Worm (Caenorhabditis elegans) whole organism, L4 larva: Measurements from ENCODE around the gene fbxa-181.

Source experiments
- F44E2.7 ChIP-seq: fragments of 200-800 bp; sonication (Bioruptor generic); IDR thresholded peaks from 2 replicates; pipeline ENCODE4 v2.1.2; 2022; ENCODE audit warnings: missing genetic modification characterization, missing compliant biosample characterization
- Y105C5A.15 ChIP-seq: fragments of 200-800 bp; sonication (Bioruptor generic); IDR thresholded peaks from 2 replicates; pipeline ENCODE4 v1.3.6; 2022; ENCODE audit warnings: missing genetic modification characterization, missing compliant biosample characterization
- Y48G9A.11 ChIP-seq: fragments of 200-800 bp; sonication (Bioruptor generic); IDR thresholded peaks from 2 replicates; pipeline ENCODE4 v1.3.6; 2022; ENCODE audit warnings: missing genetic modification reagents, missing genetic modification characterization, missing compliant biosample characterization
- aly-2 ChIP-seq: sonication (generic microtip); optimal IDR thresholded peaks from 2 replicates; lab custom pipeline; 2018; ENCODE audit warnings: missing biosample characterization, missing genetic modification characterization
- arid-1 ChIP-seq: fragments of 200-800 bp; sonication (Bioruptor generic); conservative IDR thresholded peaks from 2 replicates; pipeline ENCODE4 v1.3.6; 2022; ENCODE audit warnings: missing genetic modification reagents, missing genetic modification characterization, missing compliant biosample characterization
- attf-4 ChIP-seq: sonication (generic microtip); optimal IDR thresholded peaks from 3 replicates; lab custom pipeline; 2017; ENCODE audit warnings: missing biosample characterization, missing genetic modification characterization
- ces-1 ChIP-seq: fragments of 150-350 bp; sonication (generic microtip); optimal IDR thresholded peaks from 4 replicates; lab custom pipeline; 2014; ENCODE audit warnings: missing biosample characterization, missing genetic modification reagents, missing genetic modification characterization
- daf-16 ChIP-seq, 3 experiments: sonication (generic microtip); optimal IDR thresholded peaks; 2 replicates each; lab custom pipeline; 2016 to 2017; ENCODE audit warnings: missing genetic modification characterization in 3 of 3, missing genetic modification reagents in 3 of 3, mild to moderate bottlenecking in 2 of 3, missing compliant biosample characterization in 2 of 3, missing biosample characterization in 1 of 3, moderate library complexity in 1 of 3
- daf-19 ChIP-seq: fragments of 200-800 bp; sonication (Bioruptor generic); conservative IDR thresholded peaks from 2 replicates; pipeline ENCODE4 v1.3.6; 2022; ENCODE audit warnings: missing genetic modification characterization, missing compliant biosample characterization
- dpl-1 ChIP-seq: fragments of 150-350 bp; optimal IDR thresholded peaks from 2 replicates; lab custom pipeline; 2014; ENCODE audit warnings: missing biosample characterization, missing genetic modification reagents, missing genetic modification characterization
- dve-1 ChIP-seq: sonication (generic microtip); optimal IDR thresholded peaks from 2 replicates; lab custom pipeline; 2017; ENCODE audit warnings: antibody characterized with exemption, mild to moderate bottlenecking, missing genetic modification characterization, missing compliant biosample characterization; ENCODE audit not compliant: insufficient read depth
- egl-27 ChIP-seq: sonication (generic microtip); optimal IDR thresholded peaks from 3 replicates; lab custom pipeline; 2017; ENCODE audit warnings: missing biosample characterization, missing genetic modification reagents, missing genetic modification characterization
- hif-1 ChIP-seq, 2 experiments: sonication (generic microtip); optimal IDR thresholded peaks; 2 replicates each; lab custom pipeline; 2016 to 2017; ENCODE audit warnings: missing compliant biosample characterization in 2 of 2, missing genetic modification characterization in 2 of 2, missing genetic modification reagents in 2 of 2, missing genotype in 2 of 2, mild to moderate bottlenecking in 1 of 2
- hlh-30 ChIP-seq: sonication (generic microtip); optimal IDR thresholded peaks from 2 replicates; lab custom pipeline; 2017; ENCODE audit warnings: antibody characterized with exemption, mild to moderate bottlenecking, missing genetic modification characterization, missing compliant biosample characterization; ENCODE audit not compliant: insufficient read depth
- jun-1 ChIP-seq: fragments of 150-350 bp; optimal IDR thresholded peaks from 2 replicates; lab custom pipeline; 2014; ENCODE audit warnings: missing biosample characterization, missing genetic modification reagents, missing genetic modification characterization
- lin-15B ChIP-seq: fragments of 150-350 bp; sonication (generic microtip); optimal IDR thresholded peaks from 3 replicates; lab custom pipeline; 2014; ENCODE audit warnings: missing biosample characterization, missing genetic modification characterization
- lin-29 ChIP-seq: fragments of 200-800 bp; sonication (Bioruptor generic); IDR thresholded peaks from 2 replicates; pipeline ENCODE4 v1.3.6; 2022; ENCODE audit warnings: missing genetic modification reagents, missing genetic modification characterization, missing compliant biosample characterization
- mep-1 ChIP-seq: fragments of 150-350 bp; sonication (generic microtip); optimal IDR thresholded peaks from 3 replicates; lab custom pipeline; 2014; ENCODE audit warnings: missing biosample characterization, missing genetic modification characterization
- nhr-11 ChIP-seq: fragments of 150-350 bp; optimal IDR thresholded peaks from 2 replicates; lab custom pipeline; 2014; ENCODE audit warnings: missing biosample characterization, missing genetic modification characterization
- nhr-111 ChIP-seq: fragments of 200-800 bp; sonication (Bioruptor generic); optimal IDR thresholded peaks from 2 replicates; lab custom pipeline; 2018; ENCODE audit warnings: mild to moderate bottlenecking, missing genetic modification characterization, missing compliant biosample characterization
- nhr-42 ChIP-seq: fragments of 200-800 bp; sonication (Bioruptor generic); IDR thresholded peaks from 2 replicates; pipeline ENCODE4 v1.3.6; 2022; ENCODE audit warnings: missing genetic modification characterization, missing compliant biosample characterization
- nhr-48 ChIP-seq: sonication (generic microtip); optimal IDR thresholded peaks from 2 replicates; lab custom pipeline; 2016; ENCODE audit warnings: mild to moderate bottlenecking, missing genetic modification characterization, missing compliant biosample characterization
- nhr-6 ChIP-seq: fragments of 150-350 bp; optimal IDR thresholded peaks from 2 replicates; lab custom pipeline; 2014; ENCODE audit warnings: missing biosample characterization, missing genetic modification characterization
- rbr-2 ChIP-seq: sonication (generic microtip); optimal IDR thresholded peaks from 2 replicates; lab custom pipeline; 2016; ENCODE audit warnings: missing genotype, missing genetic modification characterization, missing compliant biosample characterization
- sdz-12 ChIP-seq: fragments of 200-800 bp; sonication (Bioruptor generic); optimal IDR thresholded peaks from 2 replicates; lab custom pipeline; 2018; ENCODE audit warnings: mild to moderate bottlenecking, missing genetic modification characterization, missing compliant biosample characterization
- skn-1 ChIP-seq: fragments of 150-350 bp; optimal IDR thresholded peaks from 2 replicates; lab custom pipeline; 2014; ENCODE audit warnings: missing biosample characterization, missing genetic modification characterization
- tag-97 ChIP-seq: fragments of 200-800 bp; sonication (Bioruptor generic); IDR thresholded peaks from 2 replicates; pipeline ENCODE4 v1.3.6; 2022; ENCODE audit warnings: missing genetic modification characterization, missing compliant biosample characterization
- unc-130 ChIP-seq: sonication (generic microtip); optimal IDR thresholded peaks from 2 replicates; lab custom pipeline; 2016; ENCODE audit warnings: missing genetic modification reagents, missing genetic modification characterization, missing compliant biosample characterization
- unc-39 ChIP-seq: sonication (generic microtip); optimal IDR thresholded peaks from 2 replicates; lab custom pipeline; 2017; ENCODE audit warnings: missing biosample characterization, missing genetic modification characterization
- zag-1 ChIP-seq: fragments of 150-350 bp; optimal IDR thresholded peaks from 2 replicates; lab custom pipeline; 2014; ENCODE audit warnings: missing biosample characterization, missing genetic modification characterization
- zip-2 ChIP-seq: fragments of 150-350 bp; optimal IDR thresholded peaks from 2 replicates; lab custom pipeline; 2014; ENCODE audit warnings: missing biosample characterization, missing genetic modification characterization
- ztf-11 ChIP-seq: fragments of 150-350 bp; optimal IDR thresholded peaks from 2 replicates; lab custom pipeline; 2014; ENCODE audit warnings: missing biosample characterization, missing genetic modification characterization
- ztf-7 ChIP-seq: fragments of 150-350 bp; optimal IDR thresholded peaks from 2 replicates; lab custom pipeline; 2014; ENCODE audit warnings: missing biosample characterization, missing genetic modification characterization

fbxa-181 gene

DNA sequence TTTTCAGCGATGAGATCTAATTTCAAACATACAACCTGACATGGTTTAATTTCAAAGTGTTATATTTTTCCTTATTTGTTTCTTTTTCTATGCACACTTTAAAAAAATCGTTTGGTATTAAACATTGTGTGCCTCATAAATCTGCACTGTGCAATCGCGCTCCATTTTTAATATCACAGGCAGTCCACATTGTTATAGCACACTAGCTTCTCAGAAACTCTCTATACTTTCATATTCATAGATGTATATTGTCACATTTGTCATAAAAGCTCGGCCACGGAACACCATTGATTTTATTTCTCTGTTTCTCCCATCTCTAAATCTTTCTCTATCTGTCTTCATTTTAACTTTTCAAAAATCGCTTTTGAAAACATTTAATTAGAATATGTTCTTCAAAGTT is 31.7 kb downstream of the fbxa-181 start (continued):
- TF ChIP-seq unc-39 (tag; lab: Kevin White, UChicago) (no peak), lin-15B (tag; lab: Kevin White, UChicago) (no peak), Y48G9A.11 (GFP tag; lab: Robert Waterston, UW) (no peak), dve-1 (peak; percentile 64), mep-1 (tag; lab: Kevin White, UChicago) (peak; percentile 18), ztf-11 (tag; lab: Kevin White, UChicago) (no peak), ztf-7 (tag; lab: Kevin White, UChicago) (no peak), jun-1 (tag; lab: Kevin White, UChicago) (no peak), lin-29 (GFP tag; lab: Robert Waterston, UW) (no peak), tag-97 (GFP tag; lab: Robert Waterston, UW) (no peak), daf-16 (GFP tag; optimal IDR thresholded peaks at IDR 0.05; lab: Kevin White, UChicago) (no peak), daf-16 (tag; optimal IDR thresholded peaks at IDR 0.05; lab: Kevin White, UChicago) (no peak), dpl-1 (peak; percentile 7), skn-1 (tag; lab: Kevin White, UChicago) (no peak), hlh-30 (tag; lab: Kevin White, UChicago) (peak; percentile 35), nhr-6 (peak; percentile 62), F44E2.7 (no peak)

DNA sequence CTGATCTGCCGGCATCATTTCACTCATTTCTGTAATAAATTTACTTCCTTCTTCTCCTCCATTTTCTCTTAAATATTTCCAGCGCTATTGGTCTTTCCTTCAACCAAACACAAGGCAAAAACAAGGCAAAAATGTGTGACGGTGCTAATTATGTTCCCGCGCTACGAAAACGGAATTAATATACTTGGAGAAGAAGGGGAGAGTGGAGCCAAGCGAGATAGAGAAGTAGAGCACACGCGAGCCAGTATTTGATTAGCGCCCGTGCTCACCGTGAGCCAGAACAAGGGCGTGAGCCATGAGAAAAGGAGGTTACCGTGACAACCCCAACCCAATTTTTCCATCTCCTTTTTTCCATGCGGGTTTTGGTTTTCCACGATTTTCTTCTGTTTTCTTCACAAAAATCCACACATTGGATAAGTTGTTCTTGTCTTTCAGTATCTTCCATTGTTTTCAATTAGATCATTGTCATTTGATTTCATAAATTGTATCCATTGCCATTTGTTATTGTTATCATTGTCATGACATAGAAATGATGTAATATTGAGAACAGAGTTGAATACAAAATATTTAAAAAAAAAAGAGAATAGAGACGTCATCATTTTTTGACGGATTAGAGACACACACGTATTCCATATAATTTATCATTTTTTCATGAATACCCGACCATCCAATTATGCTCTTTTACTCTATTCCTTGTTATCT is 36.9 kb downstream of the fbxa-181 start, which contains the start of gene F20G2.6:
F20G2.6 (plus strand) TSS at position 652 of the 702 bp plus-strand sequence.
- TF ChIP-seq nhr-48 (tag; lab: Kevin White, UChicago) (no peak), attf-4 (tag; lab: Kevin White, UChicago) (no peak), F44E2.7 (no peak), zag-1 (tag; lab: Kevin White, UChicago) (no peak), egl-27 (no peak), daf-19 (GFP tag; lab: Robert Waterston, UW) (no peak), sdz-12 (GFP tag; lab: Kevin White, UChicago) (no peak), skn-1 (tag; lab: Kevin White, UChicago) (no peak), hif-1 (tag; optimal IDR thresholded peaks at IDR 0.05; lab: Kevin White, UChicago) (no peak), Y105C5A.15 (no peak), arid-1 (GFP tag; lab: Robert Waterston, UW) (no peak), aly-2 (tag; lab: Kevin White, UChicago) (no peak)

DNA sequence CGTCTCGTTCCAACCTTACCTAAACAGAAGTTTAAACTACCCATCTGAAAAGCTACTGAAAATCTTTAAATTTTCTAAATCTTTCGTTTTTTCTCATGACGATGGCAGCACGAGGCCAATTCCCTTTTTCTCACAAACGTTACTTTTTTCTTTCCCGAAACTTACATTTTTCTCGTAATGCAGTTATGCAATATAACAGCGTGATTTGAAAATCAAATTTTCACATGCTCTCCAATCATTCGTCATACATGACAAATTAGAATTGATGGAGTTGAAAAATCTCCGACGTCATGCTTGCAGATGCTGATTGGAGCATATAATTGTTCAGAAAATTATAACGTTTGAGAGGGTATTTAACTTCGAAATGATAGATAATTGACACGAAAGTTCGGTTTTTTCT is 38.0 kb downstream of the fbxa-181 start:
- TF ChIP-seq nhr-11 (peak; percentile 56), nhr-42 (GFP tag; lab: Robert Waterston, UW) (no peak)

DNA sequence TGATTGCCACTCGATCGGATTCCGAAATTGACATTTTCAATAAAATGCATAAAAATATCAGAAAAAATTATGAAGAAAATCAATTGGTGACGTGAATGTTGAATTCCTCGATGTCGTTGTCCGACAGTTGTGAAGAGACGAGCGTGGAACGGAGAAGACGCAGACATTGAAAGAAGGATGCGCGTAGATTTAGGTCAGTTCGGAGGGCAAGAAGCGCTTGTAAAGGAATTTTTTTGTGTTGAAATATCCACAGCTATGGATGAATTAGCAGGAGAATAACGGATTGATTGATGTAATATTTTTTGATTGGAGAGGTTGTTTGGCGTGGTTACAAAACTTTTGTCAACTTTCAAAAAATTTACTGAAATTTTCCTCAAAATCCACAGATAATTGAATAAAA is 42.7 kb downstream of the fbxa-181 start, which contains the start of gene F20G2.3:
F20G2.3 (minus strand) TSS at position 101 of the 400 bp plus-strand sequence.
- TF ChIP-seq jun-1 (tag; lab: Kevin White, UChicago) (no peak), Y105C5A.15 (no peak), rbr-2 (tag; lab: Kevin White, UChicago) (no peak), nhr-111 (GFP tag; lab: Kevin White, UChicago) (no peak), unc-130 (GFP tag; lab: Kevin White, UChicago) (no peak), hlh-30 (tag; lab: Kevin White, UChicago) (no peak), ces-1 (GFP tag; lab: Kevin White, UChicago) (no peak), zip-2 (no peak), dpl-1 (no peak)
